Fruit fly (Drosophila melanogaster) whole organism, larva: ENCODE results near the gene CG43163.
A peak's percentile ranks its signal among the peaks of the same experiment; 100 is the strongest.

Experiments used
- noc ChIP-seq: fragments of 200-800 bp; sonication (Bioruptor generic); optimal IDR thresholded peaks from 3 replicates; lab custom pipeline; 2019; ENCODE audit warnings: missing biosample characterization, mild to moderate bottlenecking, missing genetic modification characterization, moderate library complexity

CG43163 gene

dm6 chr3L:8449202-8449799, 57.6 kb downstream of the CG43163 start, which contains the start of gene CG6983:
CG6983 (minus strand) TSS chr3L:8449377.
- no peak for TF ChIP-seq noc (tag; lab: Kevin White, UChicago)

- no peak for TF ChIP-seq noc (tag; lab: Kevin White, UChicago)
These were observed 58.4 kb downstream of the CG43163 start for dm6 chr3L:8448517-8448889.

- peak; percentile 78 for TF ChIP-seq noc (tag; lab: Kevin White, UChicago)
These were observed 59.0 kb downstream of the CG43163 start for dm6 chr3L:8447795-8448516.

dm6 chr3L:8446050-8446781, 60.7 kb downstream of the CG43163 start:
- peak; percentile 86 for TF ChIP-seq noc (tag; lab: Kevin White, UChicago)

dm6 chr3L:8445027-8445426, 61.9 kb downstream of the CG43163 start:
- TF ChIP-seq noc (tag; lab: Kevin White, UChicago) = no peak

- peak; percentile 62 for TF ChIP-seq noc (tag; lab: Kevin White, UChicago)
These were observed 65.0 kb downstream of the CG43163 start, which contains the start of gene Unr for dm6 chr3L:8441745-8442575. Unr (minus strand) TSS chr3L:8442381.

- TF ChIP-seq noc (tag; lab: Kevin White, UChicago) = no peak
These were observed 66.0 kb downstream of the CG43163 start for dm6 chr3L:8440771-8441549.

dm6 chr3L:8440079-8440478, 66.9 kb downstream of the CG43163 start:
- no peak for TF ChIP-seq noc (tag; lab: Kevin White, UChicago)

dm6 chr3L:8437583-8437982, 69.4 kb downstream of the CG43163 start:
- TF ChIP-seq noc (tag; lab: Kevin White, UChicago) = no peak

dm6 chr3L:8424831-8425336, 82.1 kb downstream of the CG43163 start, which contains the start of gene Cbl:
Cbl (plus strand) TSS chr3L:8424954.
- TF ChIP-seq noc (tag; lab: Kevin White, UChicago) = no peak

dm6 chr3L:8423156-8423555, 83.8 kb downstream of the CG43163 start:
- no peak for TF ChIP-seq noc (tag; lab: Kevin White, UChicago)
